Worm (Caenorhabditis elegans) whole organism, L1 larva: Measurements from ENCODE around the gene T21H3.5.

Experiments
- C34B4.2 ChIP-seq: sonication (generic microtip); optimal IDR thresholded peaks from 2 replicates; lab custom pipeline; 2017; ENCODE audit warnings: mild to moderate bottlenecking, missing genetic modification characterization, missing compliant biosample characterization
- F16B12.6 ChIP-seq: fragments of 150-350 bp; optimal IDR thresholded peaks from 2 replicates; lab custom pipeline; 2014; ENCODE audit warnings: missing biosample characterization, missing genetic modification characterization
- Y116A8C.19 ChIP-seq: sonication (generic microtip); optimal IDR thresholded peaks from 2 replicates; lab custom pipeline; 2016; ENCODE audit warnings: missing compliant biosample characterization, missing genetic modification characterization, borderline replicate concordance
- aly-2 ChIP-seq: fragments of 150-350 bp; optimal IDR thresholded peaks from 2 replicates; lab custom pipeline; 2014; ENCODE audit warnings: missing biosample characterization, missing genetic modification characterization
- blmp-1 ChIP-seq: fragments of 150-350 bp; optimal IDR thresholded peaks from 2 replicates; lab custom pipeline; 2014; ENCODE audit warnings: missing biosample characterization, missing genetic modification characterization
- ceh-8 ChIP-seq: fragments of 200-800 bp; sonication (Bioruptor generic); optimal IDR thresholded peaks from 2 replicates; lab custom pipeline; 2018; ENCODE audit warnings: mild to moderate bottlenecking, missing genetic modification characterization, moderate library complexity, missing compliant biosample characterization
- ceh-82 ChIP-seq, 3 experiments: fragments of 150-350 bp in 1 of 3; sonication (generic microtip) in 2 of 3; optimal IDR thresholded peaks; 2 replicates each; lab custom pipeline; 2014 to 2017; ENCODE audit warnings: missing biosample characterization in 3 of 3, missing genetic modification characterization in 3 of 3
- ceh-88 ChIP-seq: fragments of 200-800 bp; sonication (Bioruptor generic); IDR thresholded peaks from 2 replicates; pipeline ENCODE4 v1.3.6; 2022; ENCODE audit warnings: missing genetic modification characterization, missing compliant biosample characterization
- ceh-90 ChIP-seq: sonication (generic microtip); optimal IDR thresholded peaks from 2 replicates; lab custom pipeline; 2016; ENCODE audit warnings: missing genetic modification characterization, missing compliant biosample characterization
- dpl-1 ChIP-seq, 3 experiments: fragments of 150-350 bp in 2 of 3; sonication (generic microtip) in 1 of 3; optimal IDR thresholded peaks; 2 replicates each; lab custom pipeline; 2014 to 2017; ENCODE audit warnings: missing biosample characterization in 3 of 3, missing genetic modification characterization in 3 of 3, missing genetic modification reagents in 3 of 3
- dsc-1 ChIP-seq: sonication (generic microtip); optimal IDR thresholded peaks from 2 replicates; lab custom pipeline; 2016; ENCODE audit warnings: mild to moderate bottlenecking, missing genetic modification characterization, missing compliant biosample characterization
- efl-1 ChIP-seq, 4 experiments: fragments of 150-350 bp; optimal IDR thresholded peaks in 3 of 4; peaks in 1 of 4; 1 replicate in 1 of 4; 2 replicates in 3 of 4; lab custom pipeline; 2014; ENCODE audit warnings: missing biosample characterization in 2 of 4, missing genetic modification characterization in 2 of 4, missing genetic modification reagents in 2 of 4
- efl-3 ChIP-seq: fragments of 200-800 bp; sonication (Bioruptor generic); optimal IDR thresholded peaks from 2 replicates; lab custom pipeline; 2018; ENCODE audit warnings: mild to moderate bottlenecking, missing genetic modification characterization, missing compliant biosample characterization
- egl-13 ChIP-seq: sonication (generic microtip); optimal IDR thresholded peaks from 2 replicates; lab custom pipeline; 2016; ENCODE audit warnings: missing genotype, missing genetic modification reagents, missing genetic modification characterization, missing compliant biosample characterization
- elt-3 ChIP-seq, 6 experiments: fragments of 150-350 bp in 1 of 6; sonication (generic microtip); optimal IDR thresholded peaks; 2 replicates each; lab custom pipeline; 2017 to 2018; ENCODE audit warnings: missing biosample characterization in 6 of 6, missing genetic modification characterization in 6 of 6, inconsistent platforms in 1 of 6
- fkh-10 ChIP-seq: sonication (generic microtip); optimal IDR thresholded peaks from 2 replicates; lab custom pipeline; 2017; ENCODE audit warnings: missing biosample characterization, missing genetic modification reagents, missing genetic modification characterization
- fkh-4 ChIP-seq: sonication (generic microtip); optimal IDR thresholded peaks from 2 replicates; lab custom pipeline; 2016; ENCODE audit warnings: missing compliant biosample characterization, missing genetic modification characterization, borderline replicate concordance
- fos-1 ChIP-seq: fragments of 150-350 bp; optimal IDR thresholded peaks from 2 replicates; lab custom pipeline; 2014; ENCODE audit warnings: missing biosample characterization, missing genetic modification characterization
- hlh-17 ChIP-seq: fragments of 200-800 bp; sonication (Bioruptor generic); optimal IDR thresholded peaks from 2 replicates; lab custom pipeline; 2018; ENCODE audit warnings: missing genetic modification characterization, mild to moderate bottlenecking, missing compliant biosample characterization, moderate library complexity, borderline replicate concordance
- hlh-4 ChIP-seq: sonication (generic microtip); optimal IDR thresholded peaks from 2 replicates; lab custom pipeline; 2016; ENCODE audit warnings: mild to moderate bottlenecking, missing genetic modification characterization, missing compliant biosample characterization
- hpl-2 ChIP-seq: fragments of 150-350 bp; optimal IDR thresholded peaks from 2 replicates; lab custom pipeline; 2014; ENCODE audit warnings: missing biosample characterization, missing genetic modification reagents, missing genetic modification characterization
- isw-1 ChIP-seq: fragments of 200-800 bp; sonication (Bioruptor generic); IDR thresholded peaks from 2 replicates; pipeline ENCODE4 v1.3.6; 2022; ENCODE audit warnings: missing genetic modification characterization, missing compliant biosample characterization
- jun-1 ChIP-seq: fragments of 150-350 bp; optimal IDR thresholded peaks from 2 replicates; lab custom pipeline; 2014; ENCODE audit warnings: missing biosample characterization, missing genetic modification reagents, missing genetic modification characterization
- lin-13 ChIP-seq: fragments of 150-350 bp; optimal IDR thresholded peaks from 2 replicates; lab custom pipeline; 2014; ENCODE audit warnings: missing biosample characterization, missing genetic modification reagents, missing genetic modification characterization
- lin-35 ChIP-seq, 2 experiments: fragments of 150-350 bp; optimal IDR thresholded peaks; 2 replicates each; lab custom pipeline; 2014; ENCODE audit warnings: missing biosample characterization in 2 of 2, missing genetic modification characterization in 2 of 2, missing genetic modification reagents in 2 of 2
- lin-39 ChIP-seq: fragments of 150-350 bp; optimal IDR thresholded peaks from 2 replicates; lab custom pipeline; 2014; ENCODE audit warnings: missing biosample characterization, missing genetic modification reagents, missing genetic modification characterization
- lir-3 ChIP-seq: sonication (generic microtip); optimal IDR thresholded peaks from 2 replicates; lab custom pipeline; 2016; ENCODE audit warnings: mild to moderate bottlenecking, missing genetic modification characterization, moderate library complexity, missing compliant biosample characterization; ENCODE audit not compliant: poor library complexity
- mab-9 ChIP-seq: fragments of 200-800 bp; sonication (Bioruptor generic); IDR thresholded peaks from 2 replicates; pipeline ENCODE4 v1.3.6; 2022; ENCODE audit warnings: missing genetic modification reagents, missing genetic modification characterization, missing compliant biosample characterization
- mef-2 ChIP-seq: fragments of 150-350 bp; optimal IDR thresholded peaks from 2 replicates; lab custom pipeline; 2014; ENCODE audit warnings: missing biosample characterization, missing genetic modification characterization
- nhr-11 ChIP-seq: fragments of 150-350 bp; optimal IDR thresholded peaks from 2 replicates; lab custom pipeline; 2014; ENCODE audit warnings: missing biosample characterization, missing genetic modification characterization
- nhr-19 ChIP-seq: fragments of 200-800 bp; sonication (Bioruptor generic); conservative IDR thresholded peaks from 2 replicates; pipeline ENCODE4 v1.3.6; 2022; ENCODE audit warnings: missing genetic modification characterization, missing compliant biosample characterization
- nhr-28 ChIP-seq: fragments of 150-350 bp; optimal IDR thresholded peaks from 2 replicates; lab custom pipeline; 2014; ENCODE audit warnings: missing biosample characterization, missing genetic modification characterization
- nhr-47 ChIP-seq: sonication (generic microtip); optimal IDR thresholded peaks from 2 replicates; lab custom pipeline; 2016; ENCODE audit warnings: mild to moderate bottlenecking, missing genetic modification characterization, moderate library complexity, missing compliant biosample characterization
- nhr-71 ChIP-seq: sonication (generic microtip); optimal IDR thresholded peaks from 2 replicates; lab custom pipeline; 2016; ENCODE audit warnings: mild to moderate bottlenecking, missing genetic modification characterization, moderate library complexity, missing compliant biosample characterization
- nhr-77 ChIP-seq: fragments of 150-350 bp; optimal IDR thresholded peaks from 2 replicates; lab custom pipeline; 2014; ENCODE audit warnings: missing biosample characterization, missing genetic modification characterization
- nhr-84 ChIP-seq: sonication (generic microtip); optimal IDR thresholded peaks from 2 replicates; lab custom pipeline; 2017; ENCODE audit warnings: missing biosample characterization, missing genetic modification characterization
- nhr-85 ChIP-seq: sonication (generic microtip); peaks from one replicate; lab custom pipeline; 2016; ENCODE audit warnings: missing genetic modification characterization, inconsistent platforms, missing compliant biosample characterization
- nhr-90 ChIP-seq: sonication (generic microtip); optimal IDR thresholded peaks from 2 replicates; lab custom pipeline; 2016; ENCODE audit warnings: mild to moderate bottlenecking, missing genetic modification characterization, missing compliant biosample characterization; ENCODE audit not compliant: poor library complexity
- pax-3 ChIP-seq: fragments of 200-800 bp; sonication (Bioruptor generic); optimal IDR thresholded peaks from 2 replicates; lab custom pipeline; 2018; ENCODE audit warnings: mild to moderate bottlenecking, missing genetic modification characterization, moderate library complexity, missing compliant biosample characterization
- rnt-1 ChIP-seq: sonication (generic microtip); optimal IDR thresholded peaks from 2 replicates; lab custom pipeline; 2016; ENCODE audit warnings: mild to moderate bottlenecking, missing genetic modification characterization, moderate library complexity, missing compliant biosample characterization
- snpc-4 ChIP-seq: fragments of 150-350 bp; optimal IDR thresholded peaks from 2 replicates; lab custom pipeline; 2014; ENCODE audit warnings: missing biosample characterization, missing genetic modification characterization
- snu-23 ChIP-seq: sonication (generic microtip); optimal IDR thresholded peaks from 2 replicates; lab custom pipeline; 2016; ENCODE audit warnings: missing genetic modification characterization, missing compliant biosample characterization
- sox-4 ChIP-seq: sonication (generic microtip); optimal IDR thresholded peaks from 2 replicates; lab custom pipeline; 2016; ENCODE audit warnings: missing genetic modification characterization, missing compliant biosample characterization
- sptf-1 ChIP-seq: fragments of 150-350 bp; optimal IDR thresholded peaks from 2 replicates; lab custom pipeline; 2014; ENCODE audit warnings: missing biosample characterization, missing genetic modification characterization
- swsn-7 ChIP-seq: sonication (generic microtip); optimal IDR thresholded peaks from 2 replicates; lab custom pipeline; 2016; ENCODE audit warnings: missing genetic modification characterization, missing compliant biosample characterization
- unc-30 ChIP-seq: sonication (generic microtip); optimal IDR thresholded peaks from 2 replicates; lab custom pipeline; 2017; ENCODE audit warnings: missing biosample characterization, missing genetic modification characterization
- unc-62 ChIP-seq: fragments of 150-350 bp; optimal IDR thresholded peaks from 2 replicates; lab custom pipeline; 2014; ENCODE audit warnings: missing biosample characterization, missing genetic modification reagents, missing genetic modification characterization
- zag-1 ChIP-seq: fragments of 150-350 bp; optimal IDR thresholded peaks from 2 replicates; lab custom pipeline; 2014; ENCODE audit warnings: missing biosample characterization, missing genetic modification characterization
- zip-4 ChIP-seq: fragments of 200-800 bp; sonication (Bioruptor generic); optimal IDR thresholded peaks from 2 replicates; lab custom pipeline; 2018; ENCODE audit warnings: mild to moderate bottlenecking, missing genetic modification characterization, moderate library complexity, missing compliant biosample characterization

Gene T21H3.5

DNA sequence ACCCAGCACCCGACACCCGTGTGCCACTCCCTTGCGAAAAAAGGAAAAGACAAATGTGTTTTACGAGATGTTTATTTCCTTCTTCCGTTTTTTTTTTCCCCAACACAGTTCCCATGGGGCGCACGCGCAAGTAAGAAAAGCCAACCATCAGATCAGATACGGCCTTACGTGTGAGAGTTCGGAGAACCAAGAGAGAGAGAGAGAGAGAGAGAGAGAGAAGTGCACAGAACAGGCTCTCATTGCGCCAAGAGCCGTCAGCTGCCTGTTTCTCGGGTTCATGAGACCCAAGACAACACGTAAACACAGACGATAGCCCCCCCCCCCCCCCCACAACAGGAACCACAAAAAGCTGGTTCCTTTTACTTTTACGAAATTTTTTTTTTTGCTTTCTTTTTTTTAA lies 12.3 kb downstream of the T21H3.5 start (continued):
- TF ChIP-seq hlh-17 (GFP tag; lab: Kevin White, UChicago) = no peak
- TF ChIP-seq C34B4.2 (tag; lab: Kevin White, UChicago) = no peak
- TF ChIP-seq efl-1 (optimal IDR thresholded peaks at IDR 0.05; lab: Kevin White, UChicago) = no peak
- peak in 1 of 2 experiments; percentile 52 for TF ChIP-seq efl-1 (GFP tag; optimal IDR thresholded peaks at IDR 0.05 in 1 of 2; lab: Kevin White, UChicago)

DNA sequence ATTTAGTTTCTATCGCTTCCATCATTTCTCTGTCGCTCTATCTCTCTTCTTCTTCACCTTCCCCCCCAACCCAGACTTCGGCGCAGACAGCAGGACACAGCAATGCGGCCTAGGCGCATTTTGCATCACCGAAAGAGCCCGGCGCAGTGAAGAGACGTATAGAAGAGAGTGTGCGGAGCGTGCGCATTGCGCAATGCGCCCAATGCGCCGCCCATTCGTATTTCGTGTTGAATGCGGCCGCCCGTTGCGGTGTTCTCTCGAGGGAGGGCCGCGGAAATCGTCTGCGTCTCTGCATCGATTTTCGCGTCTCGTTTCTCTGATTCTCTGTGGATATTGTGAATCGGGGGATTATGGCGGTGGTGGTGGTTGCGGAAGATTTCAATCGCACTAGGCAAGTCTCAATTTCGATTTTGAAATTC lies 12.8 kb downstream of the T21H3.5 start:
- peak; percentile 95 for TF ChIP-seq rnt-1
- peak; percentile 99 for TF ChIP-seq pax-3 (tag; lab: Kevin White, UChicago)
- peak; percentile 97 for TF ChIP-seq nhr-11 (tag; lab: Kevin White, UChicago)
- TF ChIP-seq ceh-90 (tag; lab: Kevin White, UChicago) = no peak
- TF ChIP-seq jun-1 (tag; lab: Kevin White, UChicago) = peak; percentile 98
- TF ChIP-seq nhr-90 (tag; lab: Kevin White, UChicago) = peak; percentile 99
- TF ChIP-seq lin-13 (GFP tag; lab: Kevin White, UChicago) = peak; percentile 98
- TF ChIP-seq mef-2 (tag; lab: Kevin White, UChicago) = peak; percentile 90
- TF ChIP-seq mab-9 = peak; percentile 96
- peak in 4 of 6 experiments; percentile 27 to 94 (median 79) for TF ChIP-seq elt-3 (tag; optimal IDR thresholded peaks at IDR 0.05; lab: Kevin White, UChicago)
- TF ChIP-seq blmp-1 = peak; percentile 82
- peak; percentile 96 to 98 (median 98) for TF ChIP-seq ceh-82 (tag; optimal IDR thresholded peaks at IDR 0.05; lab: Kevin White, UChicago)
- TF ChIP-seq snpc-4 (tag; lab: Kevin White, UChicago) = peak; percentile 88
- peak; percentile 93 for TF ChIP-seq fos-1 (tag; lab: Kevin White, UChicago)
- TF ChIP-seq F16B12.6 (tag; lab: Kevin White, UChicago) = peak; percentile 56
- peak; percentile 86 for TF ChIP-seq hlh-4
- peak; percentile 82 for TF ChIP-seq efl-3 (GFP tag; lab: Kevin White, UChicago)
- peak; percentile 96 for TF ChIP-seq zip-4 (GFP tag; lab: Kevin White, UChicago)
- peak; percentile 100 for TF ChIP-seq sox-4 (tag; lab: Kevin White, UChicago)
- peak; percentile 70 for TF ChIP-seq unc-62
- peak; percentile 63 to 77 (median 66) for TF ChIP-seq dpl-1 (GFP tag; optimal IDR thresholded peaks at IDR 0.05; lab: Kevin White, UChicago)
- peak; percentile 100 for TF ChIP-seq swsn-7 (tag; lab: Kevin White, UChicago)
- TF ChIP-seq nhr-71 (tag; lab: Kevin White, UChicago) = peak; percentile 100
- peak; percentile 88 for TF ChIP-seq lin-39 (tag; lab: Kevin White, UChicago)
- TF ChIP-seq lir-3 (tag; lab: Kevin White, UChicago) = peak; percentile 88
- TF ChIP-seq efl-1 (optimal IDR thresholded peaks at IDR 0.05; lab: Kevin White, UChicago) = peak; percentile 89 to 94
- TF ChIP-seq efl-1 (GFP tag; optimal IDR thresholded peaks at IDR 0.05 in 1 of 2; lab: Kevin White, UChicago) = peak; percentile 61 to 97
- TF ChIP-seq nhr-28 (tag; lab: Kevin White, UChicago) = no peak
- TF ChIP-seq ceh-8 (GFP tag; lab: Kevin White, UChicago) = peak; percentile 98
- peak; percentile 80 for TF ChIP-seq aly-2 (tag; lab: Kevin White, UChicago)
- TF ChIP-seq C34B4.2 (tag; lab: Kevin White, UChicago) = peak; percentile 100
- peak; percentile 74 for TF ChIP-seq Y116A8C.19 (tag; lab: Kevin White, UChicago)
- TF ChIP-seq fkh-4 (tag; lab: Kevin White, UChicago) = peak; percentile 84
- TF ChIP-seq zag-1 = peak; percentile 93
- TF ChIP-seq hpl-2 (GFP tag; lab: Kevin White, UChicago) = peak; percentile 79
- TF ChIP-seq snu-23 (GFP tag; lab: Kevin White, UChicago) = peak; percentile 99
- peak; percentile 99 for TF ChIP-seq nhr-19
- peak; percentile 97 for TF ChIP-seq nhr-85 (tag; lab: Kevin White, UChicago)
- TF ChIP-seq fkh-10 = peak; percentile 99
- TF ChIP-seq egl-13 (tag; lab: Kevin White, UChicago) = peak; percentile 100
- peak; percentile 100 for TF ChIP-seq dsc-1 (tag; lab: Kevin White, UChicago)
- peak; percentile 80 to 84 for TF ChIP-seq lin-35 (GFP tag; optimal IDR thresholded peaks at IDR 0.05; lab: Kevin White, UChicago)
- peak; percentile 97 for TF ChIP-seq isw-1 (GFP tag; lab: Robert Waterston, UW)
- peak; percentile 100 for TF ChIP-seq nhr-47 (tag; lab: Kevin White, UChicago)
- TF ChIP-seq nhr-77 (tag; lab: Kevin White, UChicago) = peak; percentile 97
- peak; percentile 77 for TF ChIP-seq unc-30 (tag; lab: Kevin White, UChicago)
- TF ChIP-seq sptf-1 (tag; lab: Kevin White, UChicago) = no peak
- TF ChIP-seq ceh-88 (GFP tag; lab: Robert Waterston, UW) = peak; percentile 94
- TF ChIP-seq nhr-84 (tag; lab: Kevin White, UChicago) = no peak
